Fruit fly (Drosophila melanogaster) whole organism, prepupa: Measurements from ENCODE around the gene CtBP.

Experiments
- Met ChIP-seq: fragments of 200-800 bp; sonication (Bioruptor generic); optimal IDR thresholded peaks from 3 replicates; lab custom pipeline; 2016; ENCODE audit warnings: missing biosample characterization, missing genetic modification characterization
- Sox102F ChIP-seq: fragments of 200-800 bp; sonication (Bioruptor generic); optimal IDR thresholded peaks from 2 replicates; lab custom pipeline; 2016; ENCODE audit warnings: missing biosample characterization, mild to moderate bottlenecking, missing genetic modification characterization
- Sox14 ChIP-seq: fragments of 200-800 bp; sonication (Bioruptor generic); optimal IDR thresholded peaks from 3 replicates; lab custom pipeline; 2016; ENCODE audit warnings: missing biosample characterization, missing genetic modification characterization
- cyc ChIP-seq: fragments of 200-800 bp; sonication (Bioruptor generic); optimal IDR thresholded peaks from 3 replicates; lab custom pipeline; 2016; ENCODE audit warnings: missing biosample characterization, missing genetic modification characterization

dm6 chr3R:13030257-13031173 is 19.1 kb downstream of the CtBP start, which contains the start of the genes CG46281 and CG46280:
- TF ChIP-seq Sox102F (GFP tag; lab: Kevin White, UChicago) (no peak), cyc (no peak), Met (GFP tag; lab: Kevin White, UChicago) (no peak), Sox14 (GFP tag; lab: Kevin White, UChicago) (no peak)
